Worm (Caenorhabditis elegans) whole organism, L4/young adult: ENCODE measurements around the gene sipa-1.

Experiments used
- dao-5 ChIP-seq: sonication (generic microtip); optimal IDR thresholded peaks from 2 replicates; lab custom pipeline; 2016; ENCODE audit warnings: missing genotype, missing genetic modification characterization, moderate library complexity, missing compliant biosample characterization
- him-1 ChIP-seq: sonication (generic microtip); optimal IDR thresholded peaks from 2 replicates; lab custom pipeline; 2016; ENCODE audit warnings: missing genotype, missing genetic modification reagents, missing genetic modification characterization, missing compliant biosample characterization

DNA sequence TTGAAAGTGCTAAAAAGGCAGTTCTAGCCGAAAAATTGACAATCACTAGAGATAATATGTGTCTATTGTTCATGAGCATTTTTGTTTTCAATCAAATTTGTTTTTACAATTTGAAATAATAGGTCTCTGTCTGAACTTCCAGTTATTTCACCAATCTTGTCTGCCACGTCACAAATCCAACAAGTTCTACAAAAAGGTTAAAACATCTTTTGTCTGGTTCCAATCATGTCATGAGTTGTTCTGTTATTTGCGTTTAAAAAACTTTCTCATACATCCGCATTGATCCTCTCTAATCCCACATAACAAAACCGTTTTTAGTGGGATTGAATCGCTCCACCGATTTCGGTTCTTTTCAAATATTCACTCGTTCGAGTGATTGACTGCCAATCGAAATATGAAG is 36.3 kb downstream of the sipa-1 start, which contains the start of gene F35B12.9:
- no peak for TF ChIP-seq him-1 (tag; lab: Kevin White, UChicago)
- no peak for TF ChIP-seq dao-5 (tag; lab: Kevin White, UChicago)
